Worm (Caenorhabditis elegans) whole organism, L1 larva: ENCODE results near the gene sptl-1.

Experiments
- alr-1 ChIP-seq: fragments of 200-800 bp; sonication (Bioruptor generic); optimal IDR thresholded peaks from 2 replicates; lab custom pipeline; 2018; ENCODE audit warnings: borderline replicate concordance, mild to moderate bottlenecking, missing genetic modification characterization, missing compliant biosample characterization
- aly-2 ChIP-seq: fragments of 150-350 bp; optimal IDR thresholded peaks from 2 replicates; lab custom pipeline; 2014; ENCODE audit warnings: missing biosample characterization, missing genetic modification characterization
- dpl-1 ChIP-seq, 3 experiments: fragments of 150-350 bp in 2 of 3; sonication (generic microtip) in 1 of 3; optimal IDR thresholded peaks; 2 replicates each; lab custom pipeline; 2014 to 2017; ENCODE audit warnings: missing biosample characterization in 3 of 3, missing genetic modification characterization in 3 of 3, missing genetic modification reagents in 3 of 3
- jun-1 ChIP-seq: fragments of 150-350 bp; optimal IDR thresholded peaks from 2 replicates; lab custom pipeline; 2014; ENCODE audit warnings: missing biosample characterization, missing genetic modification reagents, missing genetic modification characterization
- lin-39 ChIP-seq: fragments of 150-350 bp; optimal IDR thresholded peaks from 2 replicates; lab custom pipeline; 2014; ENCODE audit warnings: missing biosample characterization, missing genetic modification reagents, missing genetic modification characterization
- nhr-11 ChIP-seq: fragments of 150-350 bp; optimal IDR thresholded peaks from 2 replicates; lab custom pipeline; 2014; ENCODE audit warnings: missing biosample characterization, missing genetic modification characterization
- nhr-12 ChIP-seq: sonication (generic microtip); optimal IDR thresholded peaks from 2 replicates; lab custom pipeline; 2017; ENCODE audit warnings: missing biosample characterization, missing genetic modification characterization
- nhr-237 ChIP-seq: fragments of 150-350 bp; optimal IDR thresholded peaks from 2 replicates; lab custom pipeline; 2014; ENCODE audit warnings: missing biosample characterization, missing genetic modification characterization
- nhr-47 ChIP-seq: sonication (generic microtip); optimal IDR thresholded peaks from 2 replicates; lab custom pipeline; 2016; ENCODE audit warnings: mild to moderate bottlenecking, missing genetic modification characterization, moderate library complexity, missing compliant biosample characterization
- rnt-1 ChIP-seq: sonication (generic microtip); optimal IDR thresholded peaks from 2 replicates; lab custom pipeline; 2016; ENCODE audit warnings: mild to moderate bottlenecking, missing genetic modification characterization, moderate library complexity, missing compliant biosample characterization
- snpc-4 ChIP-seq: fragments of 150-350 bp; optimal IDR thresholded peaks from 2 replicates; lab custom pipeline; 2014; ENCODE audit warnings: missing biosample characterization, missing genetic modification characterization
- unc-130 ChIP-seq: fragments of 150-350 bp; optimal IDR thresholded peaks from 2 replicates; lab custom pipeline; 2017; ENCODE audit warnings: missing biosample characterization, missing genetic modification characterization, inconsistent platforms
- zag-1 ChIP-seq: fragments of 150-350 bp; optimal IDR thresholded peaks from 2 replicates; lab custom pipeline; 2014; ENCODE audit warnings: missing biosample characterization, missing genetic modification characterization
- ztf-4 ChIP-seq: fragments of 150-350 bp; optimal IDR thresholded peaks from 2 replicates; lab custom pipeline; 2014; ENCODE audit warnings: missing biosample characterization, missing genetic modification characterization

ce11 chrII:46116-46515, 5.3 kb upstream of the sptl-1 start, which contains the start of gene rpt-4:
- no peak for TF ChIP-seq rnt-1 (tag; lab: Kevin White, UChicago)
- no peak for TF ChIP-seq nhr-237 (tag; lab: Kevin White, UChicago)
- no peak for TF ChIP-seq jun-1
- TF ChIP-seq nhr-11 (tag; lab: Kevin White, UChicago), result no peak
- no peak for TF ChIP-seq aly-2 (tag; lab: Kevin White, UChicago)
- no peak for TF ChIP-seq unc-130 (tag; lab: Kevin White, UChicago)
- no peak for TF ChIP-seq nhr-47 (tag; lab: Kevin White, UChicago)
- TF ChIP-seq lin-39 (tag; lab: Kevin White, UChicago), result no peak
- TF ChIP-seq snpc-4, result no peak
- TF ChIP-seq alr-1 (tag; lab: Kevin White, UChicago), result no peak
- no peak for TF ChIP-seq dpl-1 (GFP tag; optimal IDR thresholded peaks at IDR 0.05; lab: Kevin White, UChicago)
- TF ChIP-seq nhr-12 (tag; lab: Kevin White, UChicago), result no peak
- no peak for TF ChIP-seq ztf-4
- TF ChIP-seq zag-1 (tag; lab: Kevin White, UChicago), result no peak
